Comparison of ENCODE assay signal across 2 fruit fly cellular contexts in the genomic region with DNA sequence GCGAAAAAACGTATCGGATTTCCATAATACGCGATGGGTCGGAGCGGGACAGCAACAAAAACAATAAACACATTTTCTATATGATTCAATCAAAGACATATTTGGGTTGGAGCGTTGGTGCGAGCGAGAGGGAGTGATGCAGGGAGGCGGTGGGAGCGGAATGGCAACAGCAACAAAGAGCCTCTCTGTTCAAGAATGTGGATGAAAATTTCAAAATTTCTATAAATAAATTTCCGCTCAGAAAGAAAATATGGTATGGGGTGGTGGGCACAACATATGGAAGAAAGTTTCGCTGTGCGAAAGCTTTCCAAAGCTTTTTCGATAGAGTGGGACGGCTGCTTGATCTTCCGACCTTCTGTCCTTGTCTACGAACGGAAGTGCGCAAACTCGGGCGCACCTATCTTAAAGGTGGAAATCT.
TF ChIP-seq lines count a peak whose summit lies in the region.

No protein-coding gene starts in this region.

TF ChIP-seq in whole organism, adult, 20 proteins besides CTCF, POLR2A, EP300 and RAD21 (continued from another document):
- TF ChIP-seq Mnt (GFP tag; optimal IDR thresholded peaks at IDR 0.05; lab: Kevin White, UChicago) = no peak
- peak; percentile 22 for TF ChIP-seq tj (GFP tag; optimal IDR thresholded peaks at IDR 0.05; lab: Kevin White, UChicago)

TF ChIP-seq in whole organism, embryonic, 481 proteins besides CTCF, POLR2A, EP300 and RAD21 (continued from another document and continues in another):
- TF ChIP-seq vfl (GFP tag; optimal IDR thresholded peaks at IDR 0.05; lab: Kevin White, UChicago) = no peak
- no peak for TF ChIP-seq gem (tag; optimal IDR thresholded peaks at IDR 0.05; lab: Kevin White, UChicago)
- TF ChIP-seq dmrt99B (tag; optimal IDR thresholded peaks at IDR 0.05; lab: Kevin White, UChicago) = no peak
- no peak for TF ChIP-seq kay (GFP tag; optimal IDR thresholded peaks at IDR 0.05; lab: Kevin White, UChicago)
- no peak for TF ChIP-seq CG7839 (tag; optimal IDR thresholded peaks at IDR 0.05; lab: Kevin White, UChicago)
- TF ChIP-seq Rx (GFP tag; IDR thresholded peaks at IDR 0.05; lab: Robert Waterston, UW) = 0 out of 2 replicates have a peak, but pooled peaks have one; percentile 18
- TF ChIP-seq CG17829 (tag; optimal IDR thresholded peaks at IDR 0.05; lab: Kevin White, UChicago) = no peak
- TF ChIP-seq CG6813 (GFP tag; optimal IDR thresholded peaks at IDR 0.05; lab: Kevin White, UChicago) = peak; percentile 51
- TF ChIP-seq CG32767 (GFP tag; IDR thresholded peaks at IDR 0.05; lab: Robert Waterston, UW) = no peak
- no peak for TF ChIP-seq Hr39 (optimal IDR thresholded peaks at IDR 0.05; lab: Kevin White, UChicago)
- no peak for TF ChIP-seq lmd (GFP tag; IDR thresholded peaks at IDR 0.05; lab: Robert Waterston, UW)
- TF ChIP-seq run (tag; optimal IDR thresholded peaks at IDR 0.05; lab: Kevin White, UChicago) = no peak
- TF ChIP-seq Lim3 (GFP tag; IDR thresholded peaks at IDR 0.05; lab: Robert Waterston, UW) = no peak
- TF ChIP-seq HmgZ (tag; optimal IDR thresholded peaks at IDR 0.05; lab: Kevin White, UChicago) = no peak
- no peak for TF ChIP-seq vnd (GFP tag; IDR thresholded peaks at IDR 0.05; lab: Robert Waterston, UW; ENCODE audit: partially characterized antibody)
- no peak for TF ChIP-seq hb (GFP tag; IDR thresholded peaks at IDR 0.05; lab: Robert Waterston, UW; ENCODE audit: partially characterized antibody)
- no peak for TF ChIP-seq MESR4 (GFP tag; optimal IDR thresholded peaks at IDR 0.05; lab: Kevin White, UChicago)
- TF ChIP-seq croc (GFP tag; conservative IDR thresholded peaks at IDR 0.05; lab: Robert Waterston, UW) = no peak
- no peak for TF ChIP-seq jigr1 (GFP tag; IDR thresholded peaks at IDR 0.05; lab: Robert Waterston, UW)
- peak; percentile 22; the same call in 1 of the 2 replicates for TF ChIP-seq MBD-R2 (GFP tag; IDR thresholded peaks at IDR 0.05; lab: Robert Waterston, UW)
- no peak for TF ChIP-seq psq (GFP tag; optimal IDR thresholded peaks at IDR 0.05; lab: Kevin White, UChicago)
- no peak for TF ChIP-seq CG12236 (GFP tag; optimal IDR thresholded peaks at IDR 0.05; lab: Kevin White, UChicago)
- 0 out of 3 replicates have a peak, but pooled peaks have one; percentile 7 for TF ChIP-seq dysf (GFP tag; IDR thresholded peaks at IDR 0.05; lab: Robert Waterston, UW)
- no peak for TF ChIP-seq eve (GFP tag; optimal IDR thresholded peaks at IDR 0.05; lab: Kevin White, UChicago)
- no peak for TF ChIP-seq CG12104 (GFP tag; optimal IDR thresholded peaks at IDR 0.05; lab: Kevin White, UChicago)
- TF ChIP-seq Nf-YA (GFP tag; IDR thresholded peaks at IDR 0.05; lab: Robert Waterston, UW) = no peak
- no peak for TF ChIP-seq Dfd (GFP tag; optimal IDR thresholded peaks at IDR 0.05; lab: Kevin White, UChicago)
- TF ChIP-seq btn (GFP tag; optimal IDR thresholded peaks at IDR 0.05; lab: Kevin White, UChicago) = no peak
- no peak for TF ChIP-seq CG15073 (GFP tag; optimal IDR thresholded peaks at IDR 0.05; lab: Kevin White, UChicago)
- TF ChIP-seq CG17328 (GFP tag; IDR thresholded peaks at IDR 0.05; lab: Robert Waterston, UW) = no peak
- no peak for TF ChIP-seq gce (GFP tag; IDR thresholded peaks at IDR 0.05; lab: Robert Waterston, UW)
- TF ChIP-seq Blimp-1 (GFP tag; optimal IDR thresholded peaks at IDR 0.05; lab: Kevin White, UChicago) = no peak
- TF ChIP-seq CG11695 (GFP tag; IDR thresholded peaks at IDR 0.05; lab: Robert Waterston, UW) = no peak
- peak; percentile 71 for TF ChIP-seq lab (GFP tag; optimal IDR thresholded peaks at IDR 0.05; lab: Kevin White, UChicago)
- TF ChIP-seq Spps (tag; optimal IDR thresholded peaks at IDR 0.05; lab: Kevin White, UChicago) = no peak
- TF ChIP-seq CG13424 (tag; optimal IDR thresholded peaks at IDR 0.05; lab: Kevin White, UChicago) = no peak
- TF ChIP-seq zfh1 (GFP tag; IDR thresholded peaks at IDR 0.05; lab: Robert Waterston, UW) = no peak
- no peak for TF ChIP-seq CG1603 (tag; optimal IDR thresholded peaks at IDR 0.05; lab: Kevin White, UChicago)
- peak; percentile 12 for TF ChIP-seq CG6854 (GFP tag; optimal IDR thresholded peaks at IDR 0.05; lab: Kevin White, UChicago)
- TF ChIP-seq disco-r (GFP tag; optimal IDR thresholded peaks at IDR 0.05; lab: Kevin White, UChicago) = no peak
- TF ChIP-seq Sox100B (GFP tag; optimal IDR thresholded peaks at IDR 0.05; lab: Kevin White, UChicago) = no peak
- TF ChIP-seq CG3163 (GFP tag; optimal IDR thresholded peaks at IDR 0.05; lab: Kevin White, UChicago) = no peak
- TF ChIP-seq oc (tag; optimal IDR thresholded peaks at IDR 0.05; lab: Kevin White, UChicago) = no peak
- no peak for TF ChIP-seq pb (GFP tag; optimal IDR thresholded peaks at IDR 0.05; lab: Kevin White, UChicago)
- no peak for TF ChIP-seq nerfin-1 (tag; optimal IDR thresholded peaks at IDR 0.05; lab: Kevin White, UChicago)
- TF ChIP-seq Ets65A (GFP tag; lab: Kevin White, UChicago) = no peak
- TF ChIP-seq C15 (GFP tag; IDR thresholded peaks at IDR 0.05; lab: Robert Waterston, UW) = no peak
- no peak for TF ChIP-seq da (GFP tag; optimal IDR thresholded peaks at IDR 0.05; lab: Kevin White, UChicago)
- no peak for TF ChIP-seq CrebB (tag; optimal IDR thresholded peaks at IDR 0.05; lab: Kevin White, UChicago)
- TF ChIP-seq fd3F (GFP tag; optimal IDR thresholded peaks at IDR 0.05; lab: Kevin White, UChicago) = no peak
- TF ChIP-seq lov (optimal IDR thresholded peaks at IDR 0.05; lab: Kevin White, UChicago) = no peak
- TF ChIP-seq lov (GFP tag; IDR thresholded peaks at IDR 0.05; lab: Robert Waterston, UW) = no peak
- no peak for TF ChIP-seq CG31388 (GFP tag; optimal IDR thresholded peaks at IDR 0.05; lab: Kevin White, UChicago)
- TF ChIP-seq CG33213 (GFP tag; optimal IDR thresholded peaks at IDR 0.05; lab: Kevin White, UChicago) = no peak
- peak; percentile 30 for TF ChIP-seq bcd (GFP tag; optimal IDR thresholded peaks at IDR 0.05; lab: Kevin White, UChicago)
- no peak for TF ChIP-seq CG1647 (GFP tag; optimal IDR thresholded peaks at IDR 0.05; lab: Kevin White, UChicago)
- no peak for TF ChIP-seq CG17802 (tag; optimal IDR thresholded peaks at IDR 0.05; lab: Kevin White, UChicago)
- peak; percentile 21 for TF ChIP-seq CG12659 (GFP tag; optimal IDR thresholded peaks at IDR 0.05; lab: Kevin White, UChicago)
- no peak for TF ChIP-seq CG34224 (GFP tag; IDR thresholded peaks at IDR 0.05; lab: Robert Waterston, UW; ENCODE audit: partially characterized antibody)
- TF ChIP-seq sc (optimal IDR thresholded peaks at IDR 0.05; lab: Kevin White, UChicago) = no peak
- no peak for TF ChIP-seq sc (GFP tag; optimal IDR thresholded peaks at IDR 0.05; lab: Kevin White, UChicago)
- no peak for TF ChIP-seq dmrt11E (tag; optimal IDR thresholded peaks at IDR 0.05; lab: Kevin White, UChicago)
- TF ChIP-seq vvl (GFP tag; IDR thresholded peaks at IDR 0.05; lab: Robert Waterston, UW) = peak; percentile 59; the same call in 1 of the 2 replicates
- peak; percentile 10 for TF ChIP-seq CG12219 (GFP tag; optimal IDR thresholded peaks at IDR 0.05; lab: Kevin White, UChicago)
- TF ChIP-seq CG4282 (GFP tag; optimal IDR thresholded peaks at IDR 0.05; lab: Kevin White, UChicago) = no peak
- no peak for TF ChIP-seq Bteb2 (GFP tag; optimal IDR thresholded peaks at IDR 0.05; lab: Kevin White, UChicago)
- TF ChIP-seq CG7745 (tag; optimal IDR thresholded peaks at IDR 0.05; lab: Kevin White, UChicago) = no peak
- no peak for TF ChIP-seq trh (GFP tag; optimal IDR thresholded peaks at IDR 0.05; lab: Kevin White, UChicago)
- no peak for TF ChIP-seq B-H2 (GFP tag; optimal IDR thresholded peaks at IDR 0.05; lab: Kevin White, UChicago)
- TF ChIP-seq CG11085 (GFP tag; IDR thresholded peaks at IDR 0.05; lab: Robert Waterston, UW) = no peak
- TF ChIP-seq CG1792 (GFP tag; optimal IDR thresholded peaks at IDR 0.05; lab: Kevin White, UChicago) = no peak
- no peak for TF ChIP-seq CG11093 (GFP tag; IDR thresholded peaks at IDR 0.05; lab: Robert Waterston, UW)
- no peak for TF ChIP-seq CG13287 (GFP tag; IDR thresholded peaks at IDR 0.05; lab: Robert Waterston, UW; ENCODE audit: partially characterized antibody)
- TF ChIP-seq aop (GFP tag; IDR thresholded peaks at IDR 0.05; lab: Robert Waterston, UW) = peak; percentile 72; the same call in 1 of the 2 replicates
- no peak for TF ChIP-seq CG12391 (tag; optimal IDR thresholded peaks at IDR 0.05; lab: Kevin White, UChicago)
- TF ChIP-seq CG8089 (GFP tag; optimal IDR thresholded peaks at IDR 0.05; lab: Kevin White, UChicago) = no peak
- TF ChIP-seq Optix (GFP tag; IDR thresholded peaks at IDR 0.05; lab: Robert Waterston, UW) = no peak
- peak; percentile 53 for TF ChIP-seq CG17385 (GFP tag; optimal IDR thresholded peaks at IDR 0.05; lab: Kevin White, UChicago)
- TF ChIP-seq nom (GFP tag; optimal IDR thresholded peaks at IDR 0.05; lab: Kevin White, UChicago) = no peak
- TF ChIP-seq BEAF-32 (GFP tag; optimal IDR thresholded peaks at IDR 0.05; lab: Kevin White, UChicago) = no peak
- TF ChIP-seq CG17359 (tag; optimal IDR thresholded peaks at IDR 0.05; lab: Kevin White, UChicago) = peak; percentile 31
- TF ChIP-seq pum (GFP tag; optimal IDR thresholded peaks at IDR 0.05; lab: Kevin White, UChicago) = no peak
- TF ChIP-seq ham (GFP tag; IDR thresholded peaks at IDR 0.05; lab: Robert Waterston, UW) = no peak
- no peak for TF ChIP-seq E2f1 (GFP tag; IDR thresholded peaks at IDR 0.05; lab: Robert Waterston, UW)
- TF ChIP-seq bsh (GFP tag; optimal IDR thresholded peaks at IDR 0.05; lab: Kevin White, UChicago) = no peak
- no peak for TF ChIP-seq Adf1 (GFP tag; IDR thresholded peaks at IDR 0.05; lab: Robert Waterston, UW)
- no peak for TF ChIP-seq CG2202 (tag; optimal IDR thresholded peaks at IDR 0.05; lab: Kevin White, UChicago)
- no peak for TF ChIP-seq CG4424 (GFP tag; optimal IDR thresholded peaks at IDR 0.05; lab: Kevin White, UChicago)
- TF ChIP-seq CG9876 (GFP tag; optimal IDR thresholded peaks at IDR 0.05; lab: Kevin White, UChicago) = no peak
- no peak for TF ChIP-seq CG13894 (tag; optimal IDR thresholded peaks at IDR 0.05; lab: Kevin White, UChicago)
- TF ChIP-seq Sry-δ (GFP tag; optimal IDR thresholded peaks at IDR 0.05; lab: Kevin White, UChicago) = no peak
- no peak for TF ChIP-seq cato (GFP tag; optimal IDR thresholded peaks at IDR 0.05; lab: Kevin White, UChicago; ENCODE audit: borderline replicate concordance)
- TF ChIP-seq CG8281 (tag; optimal IDR thresholded peaks at IDR 0.05; lab: Kevin White, UChicago) = no peak
- TF ChIP-seq phol (tag; optimal IDR thresholded peaks at IDR 0.05; lab: Kevin White, UChicago) = no peak
- no peak for TF ChIP-seq gro (GFP tag; optimal IDR thresholded peaks at IDR 0.05; lab: Kevin White, UChicago)
- no peak for TF ChIP-seq CG10979 (tag; optimal IDR thresholded peaks at IDR 0.05; lab: Kevin White, UChicago)
- peak; percentile 48 for TF ChIP-seq wek (GFP tag; optimal IDR thresholded peaks at IDR 0.05; lab: Kevin White, UChicago)
- TF ChIP-seq Med (GFP tag; lab: Kevin White, UChicago) = peak; percentile 80
- TF ChIP-seq Scr (GFP tag; IDR thresholded peaks at IDR 0.05; lab: Robert Waterston, UW; ENCODE audit: partially characterized antibody) = no peak
- TF ChIP-seq bigmax (GFP tag; optimal IDR thresholded peaks at IDR 0.05; lab: Kevin White, UChicago) = no peak
- no peak for TF ChIP-seq otp (GFP tag; IDR thresholded peaks at IDR 0.05; lab: Robert Waterston, UW)
- TF ChIP-seq CG30431 (GFP tag; optimal IDR thresholded peaks at IDR 0.05; lab: Kevin White, UChicago) = no peak
- TF ChIP-seq CG10654 (GFP tag; optimal IDR thresholded peaks at IDR 0.05; lab: Kevin White, UChicago) = no peak
- no peak for TF ChIP-seq CG4820 (GFP tag; optimal IDR thresholded peaks at IDR 0.05; lab: Kevin White, UChicago)
- TF ChIP-seq ttk (GFP tag; IDR thresholded peaks at IDR 0.05; lab: Robert Waterston, UW) = no peak; the same call in 1 of the 2 replicates
- TF ChIP-seq CG6683 (GFP tag; optimal IDR thresholded peaks at IDR 0.05; lab: Kevin White, UChicago) = no peak
- TF ChIP-seq Kr (GFP tag; optimal IDR thresholded peaks at IDR 0.05; lab: Kevin White, UChicago) = no peak
- TF ChIP-seq CG3065 (GFP tag; optimal IDR thresholded peaks at IDR 0.05; lab: Kevin White, UChicago) = no peak
- TF ChIP-seq pho (GFP tag; optimal IDR thresholded peaks at IDR 0.05; lab: Kevin White, UChicago) = no peak
- no peak for TF ChIP-seq CG8290 (GFP tag; optimal IDR thresholded peaks at IDR 0.05; lab: Kevin White, UChicago)
- peak in 1 of 2 experiments; percentile 41 for TF ChIP-seq CG8290 (tag; optimal IDR thresholded peaks at IDR 0.05; lab: Kevin White, UChicago)
- no peak for TF ChIP-seq CG2678 (tag; optimal IDR thresholded peaks at IDR 0.05; lab: Kevin White, UChicago)
- no peak for TF ChIP-seq stc (GFP tag; IDR thresholded peaks at IDR 0.05; lab: Robert Waterston, UW)
- TF ChIP-seq CG31441 (GFP tag; IDR thresholded peaks at IDR 0.05; lab: Robert Waterston, UW) = no peak
- peak; percentile 30 for TF ChIP-seq Deaf1 (tag; optimal IDR thresholded peaks at IDR 0.05; lab: Kevin White, UChicago)
- TF ChIP-seq danr (GFP tag; IDR thresholded peaks at IDR 0.05; lab: Robert Waterston, UW) = 0 out of 2 replicates have a peak, but pooled peaks have one; percentile 8
- no peak for TF ChIP-seq tll (GFP tag; optimal IDR thresholded peaks at IDR 0.05; lab: Kevin White, UChicago)
- TF ChIP-seq maf-S (GFP tag; optimal IDR thresholded peaks at IDR 0.05; lab: Kevin White, UChicago) = no peak
- TF ChIP-seq insv (GFP tag; optimal IDR thresholded peaks at IDR 0.05; lab: Kevin White, UChicago) = no peak
- TF ChIP-seq salm (tag; optimal IDR thresholded peaks at IDR 0.05; lab: Kevin White, UChicago) = no peak
- no peak for TF ChIP-seq emc (GFP tag; optimal IDR thresholded peaks at IDR 0.05; lab: Kevin White, UChicago)
- peak; percentile 43; the same call in 1 of the 2 replicates for TF ChIP-seq CG5953 (GFP tag; IDR thresholded peaks at IDR 0.05; lab: Robert Waterston, UW)
- no peak for TF ChIP-seq CG31365 (tag; optimal IDR thresholded peaks at IDR 0.05; lab: Kevin White, UChicago)
- TF ChIP-seq HLH3B (GFP tag; IDR thresholded peaks at IDR 0.05; lab: Robert Waterston, UW) = peak; percentile 34; the same call in 1 of the 2 replicates
- no peak for TF ChIP-seq CG10147 (GFP tag; optimal IDR thresholded peaks at IDR 0.05; lab: Kevin White, UChicago)
- peak; percentile 35 for TF ChIP-seq CG11723 (GFP tag; optimal IDR thresholded peaks at IDR 0.05; lab: Kevin White, UChicago)
- no peak for TF ChIP-seq ssp (GFP tag; IDR thresholded peaks at IDR 0.05; lab: Robert Waterston, UW)
- no peak for TF ChIP-seq kni (GFP tag; optimal IDR thresholded peaks at IDR 0.05; lab: Kevin White, UChicago)
- no peak for TF ChIP-seq peb (GFP tag; IDR thresholded peaks at IDR 0.05; lab: Robert Waterston, UW)
- TF ChIP-seq Hey (tag; optimal IDR thresholded peaks at IDR 0.05; lab: Kevin White, UChicago) = no peak
- TF ChIP-seq cad (GFP tag; optimal IDR thresholded peaks at IDR 0.05; lab: Kevin White, UChicago) = no peak
